Fruit fly (Drosophila melanogaster) Kc167 (cell line): ENCODE results near the gene CG31259.

Source experiments
- h ChIP-seq: fragments of >200 bp; optimal IDR thresholded peaks from 3 replicates; lab custom pipeline; 2018; ENCODE audit warnings: missing external identifiers
- insv ChIP-seq: fragments of >200 bp; optimal IDR thresholded peaks from 3 replicates; lab custom pipeline; 2018; ENCODE audit warnings: missing external identifiers
- psq ChIP-seq: fragments of >200 bp; optimal IDR thresholded peaks from 2 replicates; lab custom pipeline; 2017; ENCODE audit warnings: missing external identifiers
- ttk ChIP-seq: sonication (Bioruptor generic); optimal IDR thresholded peaks from 2 replicates; lab custom pipeline; 2017; ENCODE audit warnings: missing external identifiers

DNA sequence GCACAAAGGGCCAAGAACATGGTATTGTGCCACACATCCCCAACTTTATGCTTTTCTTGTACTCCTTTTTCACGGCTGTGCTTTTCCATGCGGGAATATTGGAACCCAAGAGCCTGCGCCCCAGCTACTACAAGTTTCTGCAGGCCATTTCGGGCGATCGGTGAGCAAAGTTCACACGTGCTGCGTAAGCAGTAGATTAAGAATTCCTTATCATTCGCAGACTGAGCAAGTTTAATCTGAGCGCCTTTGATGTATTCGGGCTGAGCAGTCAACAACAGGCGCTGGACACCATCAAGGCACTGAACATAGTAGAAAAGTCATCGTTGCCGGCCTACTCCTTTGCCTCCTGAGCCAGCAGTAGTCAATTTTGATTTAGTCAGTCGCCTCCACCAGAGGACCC, 2.9 kb upstream of the CG31259 start:
- no peak for TF ChIP-seq ttk (lab: Kevin White, UChicago)
- TF ChIP-seq psq (lab: Kevin White, UChicago): no peak
- no peak for TF ChIP-seq h (lab: Kevin White, UChicago)
- no peak for TF ChIP-seq insv
